Fruit fly (Drosophila melanogaster) Kc167 (cell line): ENCODE data around the gene CG8176.

Source experiments
- Sin3A ChIP-seq: fragments of >200 bp; optimal IDR thresholded peaks from 2 replicates; lab custom pipeline; 2018; ENCODE audit warnings: missing external identifiers
- psq ChIP-seq: fragments of >200 bp; optimal IDR thresholded peaks from 2 replicates; lab custom pipeline; 2017; ENCODE audit warnings: missing external identifiers

DNA sequence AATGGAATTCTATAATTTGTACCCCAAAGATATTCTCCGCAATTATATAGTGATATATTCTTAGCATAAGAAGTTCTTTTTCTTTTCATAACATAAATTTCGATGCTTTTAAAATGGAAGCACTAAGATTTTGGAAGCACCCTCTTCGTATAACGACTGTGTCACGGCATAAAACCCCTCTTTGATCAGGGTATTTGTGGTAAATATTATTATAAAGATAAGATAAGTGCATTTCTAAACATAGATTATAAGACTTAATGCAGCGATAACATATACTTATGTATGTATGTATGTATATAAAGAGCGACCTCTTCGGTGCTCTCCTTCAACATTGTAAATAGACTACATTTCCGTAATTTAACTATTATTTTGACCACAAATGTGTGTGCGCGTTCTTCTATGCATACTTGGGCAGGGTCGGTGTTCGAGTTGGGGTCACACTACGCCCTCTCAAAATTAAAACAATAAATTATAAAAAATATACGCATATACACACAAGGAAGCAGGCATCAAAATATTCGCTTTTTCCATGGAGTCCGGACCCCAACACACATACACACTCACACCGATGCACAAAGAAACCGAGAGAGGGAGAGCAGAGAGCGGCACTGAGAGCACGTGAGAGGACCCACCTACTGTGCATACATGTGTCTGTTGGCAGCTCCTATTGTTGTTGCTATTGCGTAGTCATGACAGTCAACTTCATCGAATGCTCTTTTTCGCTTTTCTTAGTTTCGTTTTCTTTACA lies 34.6 kb downstream of the CG8176 start:
- TF ChIP-seq psq (lab: Kevin White, UChicago) (no peak), Sin3A (lab: Kevin White, UChicago) (no peak)
